Fruit fly (Drosophila melanogaster) whole organism, embryonic: ENCODE data around the gene CG7484.

ENCODE experiments used
- Ada2b ChIP-seq: fragments of 200-800 bp; sonication (Bioruptor generic); IDR thresholded peaks from 2 replicates; pipeline ENCODE4 v1.3.6; 2022; ENCODE audit warnings: missing biosample characterization, missing genetic modification characterization
- Bgb ChIP-seq: fragments of 200-800 bp; sonication (Bioruptor generic); IDR thresholded peaks from 2 replicates; pipeline ENCODE4 v1.3.6; 2022; ENCODE audit warnings: missing biosample characterization, missing genetic modification characterization; ENCODE audit not compliant: partially characterized antibody
- BtbVII ChIP-seq: fragments of 200-800 bp; sonication (Bioruptor generic); optimal IDR thresholded peaks from 3 replicates; lab custom pipeline; 2017; ENCODE audit warnings: missing biosample characterization, mild to moderate bottlenecking, missing genetic modification characterization
- CG10959 ChIP-seq: fragments of 200-800 bp; sonication (Bioruptor generic); IDR thresholded peaks from 2 replicates; pipeline ENCODE4 v1.3.6; 2022; ENCODE audit warnings: missing biosample characterization, missing genetic modification characterization
- CG11247 ChIP-seq: fragments of 200-800 bp; sonication (Bioruptor generic); IDR thresholded peaks from 2 replicates; pipeline ENCODE4 v1.3.6; 2022; ENCODE audit warnings: missing biosample characterization, missing genetic modification characterization
- CG12104 ChIP-seq: fragments of 200-800 bp; sonication (Bioruptor generic); optimal IDR thresholded peaks from 3 replicates; lab custom pipeline; 2016; ENCODE audit warnings: missing biosample characterization, missing genetic modification characterization
- CG12769 ChIP-seq: fragments of 200-800 bp; sonication (Bioruptor generic); optimal IDR thresholded peaks from 2 replicates; lab custom pipeline; 2019; ENCODE audit warnings: missing biosample characterization, mild to moderate bottlenecking, missing genetic modification characterization, moderate library complexity
- CG14050 ChIP-seq: fragments of 200-800 bp; sonication (Bioruptor generic); IDR thresholded peaks from 3 replicates; pipeline ENCODE4 v1.3.6; 2022; ENCODE audit warnings: missing biosample characterization, missing genetic modification characterization
- CG14965 ChIP-seq: fragments of 200-800 bp; sonication (Bioruptor generic); optimal IDR thresholded peaks from 2 replicates; lab custom pipeline; 2016; ENCODE audit warnings: missing biosample characterization, missing genetic modification characterization, borderline replicate concordance
- CG15479 ChIP-seq: fragments of 200-800 bp; sonication (Bioruptor generic); optimal IDR thresholded peaks from 3 replicates; lab custom pipeline; 2019; ENCODE audit warnings: missing biosample characterization, mild to moderate bottlenecking, missing genetic modification characterization, moderate library complexity
- CG2712 ChIP-seq: fragments of 200-800 bp; optimal IDR thresholded peaks from 3 replicates; lab custom pipeline; 2019; ENCODE audit warnings: missing biosample characterization, mild to moderate bottlenecking, missing genetic modification characterization, moderate library complexity
- CG4328 ChIP-seq: fragments of 200-800 bp; sonication (Bioruptor generic); optimal IDR thresholded peaks from 3 replicates; lab custom pipeline; 2017; ENCODE audit warnings: missing biosample characterization, missing genetic modification reagents, missing genetic modification characterization
- CG5245 ChIP-seq: fragments of 200-800 bp; sonication (Bioruptor generic); optimal IDR thresholded peaks from 3 replicates; lab custom pipeline; 2016; ENCODE audit warnings: missing biosample characterization, missing genetic modification characterization
- CG6683 ChIP-seq: fragments of 200-800 bp; sonication (Bioruptor generic); optimal IDR thresholded peaks from 2 replicates; lab custom pipeline; 2017; ENCODE audit warnings: missing biosample characterization, mild to moderate bottlenecking, missing genetic modification characterization, missing genetic modification reagents
- CG6765 ChIP-seq: fragments of 200-800 bp; sonication (Bioruptor generic); optimal IDR thresholded peaks from 3 replicates; lab custom pipeline; 2017; ENCODE audit warnings: missing biosample characterization, mild to moderate bottlenecking, missing genetic modification characterization
- Dbx ChIP-seq: fragments of 200-800 bp; sonication (Bioruptor generic); IDR thresholded peaks from 3 replicates; pipeline ENCODE4 v1.3.6; 2022; ENCODE audit warnings: missing biosample characterization, missing genetic modification characterization
- H15 ChIP-seq: fragments of 200-800 bp; sonication (Bioruptor generic); IDR thresholded peaks from 3 replicates; pipeline ENCODE4 v1.3.6; 2022; ENCODE audit warnings: missing biosample characterization, missing genetic modification characterization
- Hmr ChIP-seq: fragments of 200-800 bp; sonication (Bioruptor generic); optimal IDR thresholded peaks from 3 replicates; lab custom pipeline; 2017; ENCODE audit warnings: mild to moderate bottlenecking, missing biosample characterization, missing genetic modification reagents, missing genetic modification characterization
- MBD-R2 ChIP-seq: fragments of 200-800 bp; sonication (Bioruptor generic); IDR thresholded peaks from 2 replicates; pipeline ENCODE4 v1.3.6; 2022; ENCODE audit warnings: missing biosample characterization, missing genetic modification characterization
- Max ChIP-seq: fragments of 200-800 bp; sonication (Bioruptor generic); optimal IDR thresholded peaks from 2 replicates; lab custom pipeline; 2016; ENCODE audit warnings: missing biosample characterization, mild to moderate bottlenecking, missing genetic modification characterization
- Med ChIP-seq: fragments of 200-800 bp; sonication (Bioruptor generic); peaks from one replicate; lab custom pipeline; 2016; ENCODE audit warnings: missing biosample characterization, missing genetic modification characterization, mild to moderate bottlenecking, inconsistent platforms, moderate library complexity
- Meics ChIP-seq: fragments of 200-800 bp; sonication (Bioruptor generic); optimal IDR thresholded peaks from 2 replicates; lab custom pipeline; 2017; ENCODE audit warnings: missing biosample characterization, mild to moderate bottlenecking, missing genetic modification characterization
- Mes4 ChIP-seq: fragments of 200-800 bp; sonication (Bioruptor generic); optimal IDR thresholded peaks from 2 replicates; lab custom pipeline; 2016; ENCODE audit warnings: missing biosample characterization, missing genetic modification characterization
- NFAT ChIP-seq: fragments of 200-800 bp; sonication (Bioruptor generic); IDR thresholded peaks from 2 replicates; pipeline ENCODE4 v1.3.6; 2022; ENCODE audit warnings: missing biosample characterization, missing genetic modification characterization
- PHDP ChIP-seq: fragments of 200-800 bp; sonication (Bioruptor generic); optimal IDR thresholded peaks from 3 replicates; lab custom pipeline; 2018; ENCODE audit warnings: missing biosample characterization, mild to moderate bottlenecking, missing genetic modification characterization, moderate library complexity
- Rfx ChIP-seq: fragments of 200-800 bp; sonication (Bioruptor generic); IDR thresholded peaks from 2 replicates; pipeline ENCODE4 v1.3.6; 2022; ENCODE audit warnings: missing biosample characterization, missing genetic modification characterization
- Sox100B ChIP-seq: fragments of 200-800 bp; sonication (Bioruptor generic); optimal IDR thresholded peaks from 3 replicates; lab custom pipeline; 2018; ENCODE audit warnings: missing biosample characterization, mild to moderate bottlenecking, missing genetic modification characterization
- Sox102F ChIP-seq: fragments of 200-800 bp; sonication (Bioruptor generic); optimal IDR thresholded peaks from 2 replicates; lab custom pipeline; 2018; ENCODE audit warnings: missing biosample characterization, mild to moderate bottlenecking, missing genetic modification characterization, moderate library complexity
- Sry-β ChIP-seq: fragments of 200-800 bp; sonication (Bioruptor generic); optimal IDR thresholded peaks from 2 replicates; lab custom pipeline; 2018; ENCODE audit warnings: missing biosample characterization, mild to moderate bottlenecking, missing genetic modification characterization, moderate library complexity
- ac ChIP-seq: fragments of 200-800 bp; sonication (Bioruptor generic); optimal IDR thresholded peaks from 3 replicates; lab custom pipeline; 2017; ENCODE audit warnings: missing biosample characterization, mild to moderate bottlenecking, missing genetic modification characterization
- chinmo ChIP-seq: fragments of 200-800 bp; sonication (Bioruptor generic); IDR thresholded peaks from 4 replicates; pipeline ENCODE4 v1.3.6; 2022; ENCODE audit warnings: missing biosample characterization, missing genetic modification characterization; ENCODE audit not compliant: partially characterized antibody
- ci ChIP-seq: fragments of 200-800 bp; sonication (Bioruptor generic); IDR thresholded peaks from 3 replicates; pipeline ENCODE4 v1.3.6; 2022; ENCODE audit warnings: missing biosample characterization, missing genetic modification characterization
- dmrt99B ChIP-seq: fragments of 200-800 bp; sonication (Bioruptor generic); optimal IDR thresholded peaks from 2 replicates; lab custom pipeline; 2018; ENCODE audit warnings: missing biosample characterization, mild to moderate bottlenecking, missing genetic modification characterization, moderate library complexity
- dysf ChIP-seq: fragments of 200-800 bp; sonication (Bioruptor generic); IDR thresholded peaks from 3 replicates; pipeline ENCODE4 v1.3.6; 2022; ENCODE audit warnings: missing biosample characterization, missing genetic modification characterization
- eyg ChIP-seq: fragments of 200-800 bp; sonication (Bioruptor generic); optimal IDR thresholded peaks from 3 replicates; lab custom pipeline; 2016; ENCODE audit warnings: missing biosample characterization, missing genetic modification characterization
- fd96Cb ChIP-seq: fragments of 200-800 bp; sonication (Bioruptor generic); optimal IDR thresholded peaks from 2 replicates; lab custom pipeline; 2018; ENCODE audit warnings: missing biosample characterization, mild to moderate bottlenecking, missing genetic modification characterization, moderate library complexity
- gce ChIP-seq: fragments of 200-800 bp; sonication (Bioruptor generic); IDR thresholded peaks from 3 replicates; pipeline ENCODE4 v1.3.6; 2022; ENCODE audit warnings: missing biosample characterization, missing genetic modification characterization
- gsb ChIP-seq: fragments of 200-800 bp; sonication (Bioruptor generic); IDR thresholded peaks from 2 replicates; pipeline ENCODE4 v1.3.6; 2022; ENCODE audit warnings: missing biosample characterization, missing genetic modification characterization
- lbe ChIP-seq: fragments of 200-800 bp; sonication (Bioruptor generic); optimal IDR thresholded peaks from 2 replicates; lab custom pipeline; 2016; ENCODE audit warnings: missing biosample characterization, mild to moderate bottlenecking, missing genetic modification characterization
- pum ChIP-seq: fragments of 200-800 bp; sonication (Bioruptor generic); optimal IDR thresholded peaks from 2 replicates; lab custom pipeline; 2016; ENCODE audit warnings: missing biosample characterization, missing genetic modification characterization
- sna ChIP-seq: fragments of 200-800 bp; sonication (Bioruptor generic); IDR thresholded peaks from 2 replicates; pipeline ENCODE4 v1.3.6; 2022; ENCODE audit warnings: missing biosample characterization, missing genetic modification characterization; ENCODE audit not compliant: partially characterized antibody
- sob ChIP-seq: fragments of 200-800 bp; sonication (Bioruptor generic); IDR thresholded peaks from 2 replicates; pipeline ENCODE4 v1.3.6; 2022; ENCODE audit warnings: missing biosample characterization, missing genetic modification characterization
- tgo ChIP-seq: fragments of 200-800 bp; sonication (Bioruptor generic); IDR thresholded peaks from 3 replicates; pipeline ENCODE4 v1.3.6; 2022; ENCODE audit warnings: missing biosample characterization, missing genetic modification characterization
- toy ChIP-seq: fragments of 200-800 bp; sonication (Bioruptor generic); IDR thresholded peaks from 2 replicates; pipeline ENCODE4 v1.3.6; 2022; ENCODE audit warnings: missing biosample characterization, missing genetic modification characterization
- ttk ChIP-seq: fragments of 200-800 bp; sonication (Bioruptor generic); IDR thresholded peaks from 2 replicates; pipeline ENCODE4 v2.1.2; 2022; ENCODE audit warnings: missing biosample characterization, missing genetic modification characterization
- unpg ChIP-seq: fragments of 200-800 bp; sonication (Bioruptor generic); optimal IDR thresholded peaks from 3 replicates; lab custom pipeline; 2018; ENCODE audit warnings: missing biosample characterization, mild to moderate bottlenecking, missing genetic modification characterization, moderate library complexity
- vvl ChIP-seq: fragments of 200-800 bp; sonication (Bioruptor generic); IDR thresholded peaks from 2 replicates; pipeline ENCODE4 v1.3.6; 2022; ENCODE audit warnings: missing biosample characterization, missing genetic modification characterization
- wdn ChIP-seq: fragments of 200-800 bp; sonication (Bioruptor generic); IDR thresholded peaks from 2 replicates; pipeline ENCODE4 v1.3.6; 2022; ENCODE audit warnings: missing biosample characterization, missing genetic modification characterization
- zfh1 ChIP-seq: fragments of 200-800 bp; sonication (Bioruptor generic); IDR thresholded peaks from 3 replicates; pipeline ENCODE4 v1.3.6; 2022; ENCODE audit warnings: missing biosample characterization, missing genetic modification characterization

CG7484 gene

dm6 chr3L:17652878-17653700, 1.3 kb upstream of the CG7484 start (continued):
- TF ChIP-seq Sry-β (GFP tag; lab: Kevin White, UChicago) (peak; percentile 5), PHDP (peak; percentile 54), Bgb (GFP tag; lab: Robert Waterston, UW) (peak; percentile 16; the same call in 1 of the 2 replicates), dysf (GFP tag; lab: Robert Waterston, UW) (peak; percentile 49; the same call in 1 of the 3 replicates), eyg (GFP tag; lab: Kevin White, UChicago) (peak; percentile 69), CG14965 (GFP tag; lab: Kevin White, UChicago) (peak; percentile 29), CG10959 (GFP tag; lab: Robert Waterston, UW) (no peak; the same call in 1 of the 2 replicates), unpg (peak; percentile 27), Dbx (GFP tag; lab: Robert Waterston, UW) (peak; percentile 88), Max (GFP tag; lab: Kevin White, UChicago) (peak; percentile 74), CG4328 (GFP tag; lab: Kevin White, UChicago) (peak; percentile 26), CG2712 (tag; lab: Kevin White, UChicago) (peak; percentile 38), ttk (GFP tag; lab: Robert Waterston, UW) (no peak), Sox100B (GFP tag; lab: Kevin White, UChicago) (peak; percentile 67), dmrt99B (tag; lab: Kevin White, UChicago) (peak; percentile 34), CG15479 (peak; percentile 3), Hmr (GFP tag; lab: Kevin White, UChicago) (peak; percentile 59), CG11247 (GFP tag; lab: Robert Waterston, UW) (peak; percentile 80), BtbVII (peak; percentile 69), CG6683 (peak; percentile 62), Ada2b (peak; percentile 59), CG14050 (no peak), CG12769 (peak; percentile 66), tgo (GFP tag; lab: Robert Waterston, UW) (peak; percentile 33; the same call in 2 of the 3 replicates), gsb (peak; percentile 70), Meics (peak; percentile 63), CG5245 (peak; percentile 29), toy (peak; percentile 61; the same call in 1 of the 2 replicates), pum (GFP tag; lab: Kevin White, UChicago) (peak; percentile 11), CG12104 (GFP tag; lab: Kevin White, UChicago) (peak; percentile 47), vvl (GFP tag; lab: Robert Waterston, UW) (peak; percentile 74), lbe (GFP tag; lab: Kevin White, UChicago) (peak; percentile 88), sna (no peak), chinmo (0 out of 4 replicates have a peak, but pooled peaks have one; percentile 29), fd96Cb (peak; percentile 31), Mes4 (no peak), Rfx (peak; percentile 85), Med (GFP tag; lab: Kevin White, UChicago) (peak; percentile 74), wdn (no peak), ac (GFP tag; lab: Kevin White, UChicago) (peak; percentile 93), sob (GFP tag; lab: Robert Waterston, UW) (peak; percentile 85), H15 (GFP tag; lab: Robert Waterston, UW) (peak; percentile 64), ci (GFP tag; lab: Robert Waterston, UW) (peak; percentile 19; the same call in 1 of the 3 replicates), MBD-R2 (GFP tag; lab: Robert Waterston, UW) (peak; percentile 20; the same call in 1 of the 2 replicates), gce (GFP tag; lab: Robert Waterston, UW) (peak; percentile 78), zfh1 (GFP tag; lab: Robert Waterston, UW) (peak; percentile 78), CG6765 (GFP tag; lab: Kevin White, UChicago) (peak; percentile 59), Sox102F (GFP tag; lab: Kevin White, UChicago) (peak; percentile 60), NFAT (GFP tag; lab: Robert Waterston, UW) (peak; percentile 77; the same call in 1 of the 2 replicates)
